Worm (Caenorhabditis elegans): ENCODE results near the gene F54B3.1.

- no peak for TF ChIP-seq T22C8.4 (GFP tag; IDR thresholded peaks at IDR 0.05)
- TF ChIP-seq tab-1 (GFP tag; IDR thresholded peaks at IDR 0.05): no peak
Measured at ce11 chrII:10227030-10227429, 24.0 kb upstream of the F54B3.1 start, which contains the start of gene srh-135.
